Fruit fly (Drosophila melanogaster) whole organism, prepupa: Measurements from ENCODE around the gene CG42564.

Experiments used
- Blimp-1 ChIP-seq: fragments of 200-800 bp; sonication (Bioruptor generic); optimal IDR thresholded peaks from 3 replicates; lab custom pipeline; 2017; ENCODE audit warnings: missing biosample characterization, missing genetic modification characterization, mild to moderate bottlenecking, moderate library complexity, missing genetic modification reagents
- CG1621 ChIP-seq: fragments of 200-800 bp; sonication (Bioruptor generic); optimal IDR thresholded peaks from 3 replicates; lab custom pipeline; 2018; ENCODE audit warnings: missing biosample characterization, mild to moderate bottlenecking, missing genetic modification characterization
- CG3919 ChIP-seq: fragments of 200-800 bp; sonication (Bioruptor generic); optimal IDR thresholded peaks from 3 replicates; lab custom pipeline; 2016; ENCODE audit warnings: missing biosample characterization, missing genetic modification characterization
- CG6808 ChIP-seq: fragments of 200-800 bp; sonication (Bioruptor generic); optimal IDR thresholded peaks from 3 replicates; lab custom pipeline; 2017; ENCODE audit warnings: missing biosample characterization, missing genetic modification characterization, mild to moderate bottlenecking, moderate library complexity, missing genetic modification reagents
- CG8319 ChIP-seq: fragments of 200-800 bp; sonication (Bioruptor generic); optimal IDR thresholded peaks from 3 replicates; lab custom pipeline; 2016; ENCODE audit warnings: missing biosample characterization, missing genetic modification characterization
- Gug ChIP-seq: fragments of 200-800 bp; sonication (Bioruptor generic); IDR thresholded peaks from 2 replicates; pipeline ENCODE4 v1.3.6; 2022; ENCODE audit warnings: missing biosample characterization, missing genetic modification characterization
- Met ChIP-seq: fragments of 200-800 bp; sonication (Bioruptor generic); optimal IDR thresholded peaks from 3 replicates; lab custom pipeline; 2016; ENCODE audit warnings: missing biosample characterization, missing genetic modification characterization
- OdsH ChIP-seq: fragments of 200-800 bp; sonication (Bioruptor generic); optimal IDR thresholded peaks from 3 replicates; lab custom pipeline; 2016; ENCODE audit warnings: missing biosample characterization, missing genetic modification characterization
- fd85E ChIP-seq: fragments of 200-800 bp; sonication (Bioruptor generic); optimal IDR thresholded peaks from 3 replicates; lab custom pipeline; 2016; ENCODE audit warnings: missing biosample characterization, missing genetic modification characterization
- fkh ChIP-seq: fragments of 200-800 bp; sonication (Bioruptor generic); optimal IDR thresholded peaks from 3 replicates; lab custom pipeline; 2017; ENCODE audit warnings: missing biosample characterization, mild to moderate bottlenecking, missing genetic modification characterization, moderate library complexity
- net ChIP-seq: fragments of 200-800 bp; sonication (Bioruptor generic); optimal IDR thresholded peaks from 3 replicates; lab custom pipeline; 2016; ENCODE audit warnings: missing biosample characterization, missing genetic modification characterization

dm6 chr3R:6352436-6352835, 21.8 kb upstream of the CG42564 start:
- TF ChIP-seq Blimp-1 (GFP tag; lab: Kevin White, UChicago) (no peak), Met (GFP tag; lab: Kevin White, UChicago) (no peak), Gug (no peak), CG1621 (tag; lab: Kevin White, UChicago) (no peak), CG3919 (GFP tag; lab: Kevin White, UChicago) (no peak), net (GFP tag; lab: Kevin White, UChicago) (no peak), OdsH (no peak), fkh (GFP tag; lab: Kevin White, UChicago) (no peak), CG8319 (GFP tag; lab: Kevin White, UChicago) (no peak), CG6808 (GFP tag; lab: Kevin White, UChicago) (no peak), fd85E (GFP tag; lab: Kevin White, UChicago) (no peak)
